Fruit fly (Drosophila melanogaster) whole organism, larva: Measurements from ENCODE around the gene CG9257.

ENCODE experiments used
- noc ChIP-seq: fragments of 200-800 bp; sonication (Bioruptor generic); optimal IDR thresholded peaks from 3 replicates; lab custom pipeline; 2019; ENCODE audit warnings: missing biosample characterization, mild to moderate bottlenecking, missing genetic modification characterization, moderate library complexity

Gene CG9257

DNA sequence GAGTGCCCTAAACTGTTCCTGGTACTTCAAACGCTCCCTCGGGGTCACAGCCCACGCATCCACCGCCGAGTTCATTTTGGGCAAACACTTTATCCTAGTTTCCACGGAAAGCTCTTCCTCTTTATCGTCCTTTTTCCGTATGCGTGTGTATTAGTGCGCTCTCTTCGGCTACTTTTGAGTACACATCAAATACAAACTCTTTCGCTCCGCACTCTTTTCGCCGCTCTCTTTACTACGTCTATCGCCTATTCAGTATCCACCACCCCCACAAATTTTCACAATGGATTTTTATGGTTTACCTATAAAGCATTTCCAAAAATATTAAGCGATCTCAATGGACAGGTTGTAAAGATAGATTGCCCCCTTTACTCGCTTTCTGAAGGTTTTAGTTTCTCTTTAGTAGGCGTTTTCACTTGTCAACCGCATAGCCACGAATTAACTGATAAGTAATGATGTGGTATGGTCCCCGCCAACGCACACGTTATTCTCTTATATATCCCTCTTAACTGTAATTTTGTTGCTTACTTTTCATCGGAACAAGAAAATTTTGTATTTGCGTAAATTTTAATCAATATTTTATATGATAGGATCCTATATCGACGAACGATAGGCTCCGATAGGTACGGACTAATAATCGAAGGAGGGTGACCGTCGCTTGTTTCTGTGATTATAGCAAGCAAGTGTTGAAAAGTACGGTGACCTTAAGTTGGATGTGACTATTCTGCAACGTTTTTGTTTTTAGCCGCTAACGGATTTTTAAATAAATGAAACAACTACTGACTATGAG lies 39.4 kb downstream of the CG9257 start, which contains the start of gene Dap160:
Gene Dap160 (minus strand): TSS at position 634 of the 787 bp plus-strand sequence.
- no peak for TF ChIP-seq noc (tag; lab: Kevin White, UChicago)

DNA sequence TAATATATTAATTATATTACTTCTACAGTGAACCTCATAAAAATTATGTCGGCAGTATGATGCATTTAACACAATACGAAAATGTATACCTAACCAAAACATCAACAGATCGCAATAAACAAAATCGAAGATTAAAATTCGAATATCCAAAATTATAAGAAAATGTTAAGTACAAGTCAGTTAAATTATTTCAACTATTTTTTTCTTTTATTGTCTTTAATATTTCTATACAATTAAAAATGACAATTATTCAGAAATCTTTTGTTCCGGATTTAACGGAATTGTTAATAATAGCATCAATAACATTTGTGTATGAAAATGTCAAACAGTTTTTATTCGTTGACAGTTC lies 39.9 kb downstream of the CG9257 start:
- TF ChIP-seq noc (tag; lab: Kevin White, UChicago) = no peak

DNA sequence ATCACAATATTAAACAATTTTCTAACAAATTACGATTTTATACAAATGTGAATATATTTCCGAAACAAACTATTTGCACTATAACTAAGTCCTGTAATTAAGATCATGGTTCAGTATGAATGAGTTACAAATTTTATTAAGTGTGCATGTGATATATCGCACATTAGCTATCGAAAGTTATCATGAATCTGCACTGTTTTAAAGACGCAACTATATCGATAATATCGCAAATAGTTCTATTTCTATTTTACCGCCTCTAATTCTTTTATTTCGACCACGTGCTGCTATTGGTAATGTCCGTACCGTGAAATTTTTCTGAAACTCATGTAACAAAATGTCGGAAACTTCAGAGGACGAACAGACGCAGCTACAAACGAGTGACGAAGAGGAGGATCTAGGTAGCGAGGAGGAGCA lies 40.4 kb downstream of the CG9257 start, which contains the start of gene pths:
Gene pths (plus strand): TSS at position 258 of the 414 bp plus-strand sequence.
- no peak for TF ChIP-seq noc (tag; lab: Kevin White, UChicago)

DNA sequence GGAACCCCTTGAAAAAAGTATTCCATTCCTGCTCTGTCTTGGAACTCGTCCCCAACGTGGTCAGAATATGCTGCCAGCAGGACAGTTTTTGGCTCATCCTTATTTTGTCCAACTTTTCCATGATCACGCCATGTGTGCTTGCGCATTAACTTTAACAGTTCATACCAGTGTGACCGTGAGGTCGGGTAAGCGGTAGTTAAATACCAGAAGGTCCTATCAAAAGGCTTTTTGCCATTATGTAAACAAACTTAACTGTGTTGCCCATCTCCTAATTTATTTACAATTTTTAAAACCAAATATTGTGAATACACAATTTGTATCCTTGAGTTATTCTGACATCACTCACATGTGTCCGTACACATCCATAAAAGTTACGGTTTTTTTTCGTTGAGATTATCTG lies 45.7 kb downstream of the CG9257 start, which contains the start of gene del:
Gene del (minus strand): TSS at position 305 of the 400 bp plus-strand sequence.
- TF ChIP-seq noc (tag; lab: Kevin White, UChicago) = no peak

dm6 chr2L:21149053-21149452 lies 46.5 kb downstream of the CG9257 start:
- no peak for TF ChIP-seq noc (tag; lab: Kevin White, UChicago)

dm6 chr2L:21153844-21154243 lies 51.3 kb downstream of the CG9257 start:
- no peak for TF ChIP-seq noc (tag; lab: Kevin White, UChicago)
